Worm (Caenorhabditis elegans): Measurements from ENCODE around the gene F27E5.7.

Gene F27E5.7

ce11 chrII:10131760-10132159, 9.2 kb downstream of the F27E5.7 start, which contains the start of gene F27E5.5:
Gene F27E5.5 (minus strand): TSS chrII:10131860.
- TF ChIP-seq C17E4.6 (GFP tag; IDR thresholded peaks at IDR 0.05) (no peak), hmg-20 (GFP tag; IDR thresholded peaks at IDR 0.05) (no peak), Y53G8AR.9 (GFP tag; conservative IDR thresholded peaks at IDR 0.05) (no peak), bed-2 (GFP tag; IDR thresholded peaks at IDR 0.05) (no peak), unc-130 (GFP tag; optimal IDR thresholded peaks at IDR 0.05) (no peak), tlf-1 (GFP tag; optimal IDR thresholded peaks at IDR 0.05) (no peak), nhr-179 (tag; optimal IDR thresholded peaks at IDR 0.05) (no peak), ztf-18 (tag; optimal IDR thresholded peaks at IDR 0.05) (no peak), Y79H2A.3 (GFP tag; conservative IDR thresholded peaks at IDR 0.05) (no peak), pbrm-1 (GFP tag; IDR thresholded peaks at IDR 0.05) (no peak), mcd-1 (GFP tag; IDR thresholded peaks at IDR 0.05) (no peak), lir-1 (GFP tag; conservative IDR thresholded peaks at IDR 0.05) (no peak), egl-44 (GFP tag; IDR thresholded peaks at IDR 0.05) (no peak), ceh-40 (GFP tag; IDR thresholded peaks at IDR 0.05) (no peak)

ce11 chrII:10132818-10133217, 10.3 kb downstream of the F27E5.7 start:
- TF ChIP-seq F55B11.4 (tag; optimal IDR thresholded peaks at IDR 0.05; ENCODE audit: borderline replicate concordance, insufficient read depth) (no peak), sptf-2 (GFP tag; optimal IDR thresholded peaks at IDR 0.05) (no peak), egrh-3 (GFP tag; IDR thresholded peaks at IDR 0.05) (no peak), ekl-4 (GFP tag; IDR thresholded peaks at IDR 0.05) (no peak), B0019.2 (GFP tag; conservative IDR thresholded peaks at IDR 0.05) (no peak), akir-1 (GFP tag; optimal IDR thresholded peaks at IDR 0.05) (no peak), ceh-27 (GFP tag; optimal IDR thresholded peaks at IDR 0.05) (no peak), unc-62 (GFP tag; optimal IDR thresholded peaks at IDR 0.05) (no peak), nfyb-1 (GFP tag; IDR thresholded peaks at IDR 0.05) (no peak), Y56A3A.18 (GFP tag; IDR thresholded peaks at IDR 0.05) (no peak), aptf-2 (GFP tag; conservative IDR thresholded peaks at IDR 0.05) (no peak), hrde-1 (tag; optimal IDR thresholded peaks at IDR 0.05; ENCODE audit: borderline replicate concordance) (no peak), tlf-1 (GFP tag; optimal IDR thresholded peaks at IDR 0.05) (no peak), ama-1 (optimal IDR thresholded peaks at IDR 0.05) (no peak), ama-1 (GFP tag; optimal IDR thresholded peaks at IDR 0.05) (no peak), pbrm-1 (GFP tag; IDR thresholded peaks at IDR 0.05) (no peak), dpl-1 (GFP tag; optimal IDR thresholded peaks at IDR 0.05) (no peak)

- TF ChIP-seq ceh-40 (GFP tag; IDR thresholded peaks at IDR 0.05) = no peak
- peak; percentile 87 for TF ChIP-seq nhr-80 (tag; optimal IDR thresholded peaks at IDR 0.05)
These were observed 11.9 kb downstream of the F27E5.7 start, which contains the start of gene F27E5.9 for ce11 chrII:10134285-10134995. Gene F27E5.9 (plus strand): TSS chrII:10134945.

ce11 chrII:10136771-10137170, 14.2 kb downstream of the F27E5.7 start:
- TF ChIP-seq hlh-26 (GFP tag; conservative IDR thresholded peaks at IDR 0.05) (no peak), lin-40 (tag; optimal IDR thresholded peaks at IDR 0.05) (no peak), B0035.1 (tag; optimal IDR thresholded peaks at IDR 0.05) (no peak), B0336.3 (GFP tag; IDR thresholded peaks at IDR 0.05) (no peak), nfya-2 (GFP tag; IDR thresholded peaks at IDR 0.05) (no peak), K11D2.4 (GFP tag; IDR thresholded peaks at IDR 0.05) (no peak), lin-35 (GFP tag; optimal IDR thresholded peaks at IDR 0.05) (no peak), madf-8 (GFP tag; conservative IDR thresholded peaks at IDR 0.05) (no peak), nfya-1 (tag; optimal IDR thresholded peaks at IDR 0.05; ENCODE audit: borderline replicate concordance, insufficient read depth) (no peak), nhr-179 (tag; optimal IDR thresholded peaks at IDR 0.05) (no peak), dpl-1 (GFP tag; optimal IDR thresholded peaks at IDR 0.05) (no peak), sdz-38 (tag; optimal IDR thresholded peaks at IDR 0.05) (no peak), lag-1 (GFP tag; IDR thresholded peaks at IDR 0.05) (no peak)

All from whole organism, young adult.